Worm (Caenorhabditis elegans) whole organism, dauer: Measurements from ENCODE around the gene sec-22.

Experiments
- unc-62 ChIP-seq: sonication (generic microtip); optimal IDR thresholded peaks from 2 replicates; lab custom pipeline; 2017; ENCODE audit warnings: missing biosample characterization, missing genetic modification reagents, missing genetic modification characterization

The sec-22 gene

ce11 chrX:1035039-1035598 lies at the start of gene sec-22, which contains the start of gene stau-1:
Gene sec-22, plus strand, starts transcription at chrX:1035548.
Gene stau-1, minus strand, starts transcription at chrX:1035286.
- no peak for TF ChIP-seq unc-62 (GFP tag; lab: Kevin White, UChicago)

- no peak for TF ChIP-seq unc-62 (GFP tag; lab: Kevin White, UChicago)
These were observed 48.9 kb upstream of the sec-22 start for ce11 chrX:986463-986862.

- TF ChIP-seq unc-62 (GFP tag; lab: Kevin White, UChicago) = no peak
These were observed 44.1 kb upstream of the sec-22 start, which contains the start of the genes C09E10.3 and dgk-1 for ce11 chrX:991274-991673. Gene C09E10.3, minus strand, starts transcription at chrX:991374. Gene dgk-1, minus strand, starts transcription at chrX:991456.

ce11 chrX:992650-993403 lies 42.5 kb upstream of the sec-22 start:
- no peak for TF ChIP-seq unc-62 (GFP tag; lab: Kevin White, UChicago)

ce11 chrX:994678-995077 lies 40.7 kb upstream of the sec-22 start:
- TF ChIP-seq unc-62 (GFP tag; lab: Kevin White, UChicago) = no peak

- no peak for TF ChIP-seq unc-62 (GFP tag; lab: Kevin White, UChicago)
These were observed 31.3 kb upstream of the sec-22 start, which contains the start of gene cutl-21 for ce11 chrX:1004037-1004436. Gene cutl-21, plus strand, starts transcription at chrX:1004337.

ce11 chrX:1005026-1005425 lies 30.3 kb upstream of the sec-22 start:
- TF ChIP-seq unc-62 (GFP tag; lab: Kevin White, UChicago) = no peak

- no peak for TF ChIP-seq unc-62 (GFP tag; lab: Kevin White, UChicago)
These were observed 25.8 kb upstream of the sec-22 start for ce11 chrX:1009512-1009911.

ce11 chrX:1010627-1011452 lies 24.5 kb upstream of the sec-22 start:
- TF ChIP-seq unc-62 (GFP tag; lab: Kevin White, UChicago) = no peak

- no peak for TF ChIP-seq unc-62 (GFP tag; lab: Kevin White, UChicago)
These were observed 22.9 kb upstream of the sec-22 start for ce11 chrX:1012385-1012866.

ce11 chrX:1014708-1015107 lies 20.6 kb upstream of the sec-22 start:
- TF ChIP-seq unc-62 (GFP tag; lab: Kevin White, UChicago) = no peak

ce11 chrX:1017456-1017855 lies 17.9 kb upstream of the sec-22 start, which contains the start of the genes F55A4.13 and nlf-1:
Gene F55A4.13, minus strand, starts transcription at chrX:1017556.
Gene nlf-1, minus strand, starts transcription at chrX:1017567.
- no peak for TF ChIP-seq unc-62 (GFP tag; lab: Kevin White, UChicago)

- TF ChIP-seq unc-62 (GFP tag; lab: Kevin White, UChicago) = no peak
These were observed 16.8 kb upstream of the sec-22 start for ce11 chrX:1018586-1018985.

ce11 chrX:1021835-1022311 lies 13.5 kb upstream of the sec-22 start:
- TF ChIP-seq unc-62 (GFP tag; lab: Kevin White, UChicago) = no peak

ce11 chrX:1025010-1025409 lies 10.3 kb upstream of the sec-22 start, which contains the start of gene F55A4.3:
Gene F55A4.3, minus strand, starts transcription at chrX:1025110.
- no peak for TF ChIP-seq unc-62 (GFP tag; lab: Kevin White, UChicago)
